Worm (Caenorhabditis elegans): ENCODE data around the gene ZC239.21.

ZC239.21 gene

ce11 chrII:3225780-3226179, 19.0 kb downstream of the ZC239.21 start, which contains the start of gene ZC239.17:
ZC239.17 (minus strand) TSS chrII:3225880.
- TF ChIP-seq repo-1 (tag; optimal IDR thresholded peaks at IDR 0.05) = no peak
- no peak for TF ChIP-seq xnd-1 (tag; optimal IDR thresholded peaks at IDR 0.05)
- TF ChIP-seq dpl-1 (GFP tag; optimal IDR thresholded peaks at IDR 0.05) = no peak
- no peak for TF ChIP-seq rcor-1 (GFP tag; IDR thresholded peaks at IDR 0.05)
- no peak for TF ChIP-seq hsf-1 (GFP tag; IDR thresholded peaks at IDR 0.05)
- TF ChIP-seq bed-2 (GFP tag; IDR thresholded peaks at IDR 0.05) = no peak
- no peak for TF ChIP-seq mel-28 (tag; optimal IDR thresholded peaks at IDR 0.05; ENCODE audit: borderline replicate concordance)
- no peak for TF ChIP-seq nhr-120 (GFP tag; IDR thresholded peaks at IDR 0.05)
- TF ChIP-seq K11D2.4 (GFP tag; IDR thresholded peaks at IDR 0.05) = no peak
- no peak for TF ChIP-seq somi-1 (GFP tag; optimal IDR thresholded peaks at IDR 0.05)
- no peak for TF ChIP-seq hrde-1 (tag; optimal IDR thresholded peaks at IDR 0.05; ENCODE audit: borderline replicate concordance)
- no peak for TF ChIP-seq ceh-79 (tag; optimal IDR thresholded peaks at IDR 0.05)
- no peak for TF ChIP-seq F10E7.11 (tag; optimal IDR thresholded peaks at IDR 0.05)
- TF ChIP-seq let-607 (tag; optimal IDR thresholded peaks at IDR 0.05) = no peak
- no peak for TF ChIP-seq Y67H2A.10 (GFP tag; conservative IDR thresholded peaks at IDR 0.05)
- TF ChIP-seq tbp1 (GFP tag; optimal IDR thresholded peaks at IDR 0.05) = no peak
- no peak for TF ChIP-seq F23B12.7 (tag; optimal IDR thresholded peaks at IDR 0.05; ENCODE audit: insufficient read depth)
- no peak for TF ChIP-seq nfyb-1 (GFP tag; IDR thresholded peaks at IDR 0.05)
- no peak for TF ChIP-seq ekl-4 (GFP tag; IDR thresholded peaks at IDR 0.05)

ce11 chrII:3230422-3230821, 23.7 kb downstream of the ZC239.21 start, which contains the start of gene srh-297:
srh-297 (minus strand) TSS chrII:3230522.
- TF ChIP-seq mes-4 (tag; optimal IDR thresholded peaks at IDR 0.05) (no peak), rpc-1 (optimal IDR thresholded peaks at IDR 0.05) (no peak), rpc-1 (tag; optimal IDR thresholded peaks at IDR 0.05) (no peak), D2030.7 (GFP tag; IDR thresholded peaks at IDR 0.05) (no peak), bed-2 (GFP tag; IDR thresholded peaks at IDR 0.05) (no peak), lin-35 (GFP tag; optimal IDR thresholded peaks at IDR 0.05) (no peak), attf-6 (GFP tag; IDR thresholded peaks at IDR 0.05) (no peak), tbx-9 (tag; optimal IDR thresholded peaks at IDR 0.05; ENCODE audit: borderline replicate concordance) (no peak)

- no peak for TF ChIP-seq T26A5.8 (tag; optimal IDR thresholded peaks at IDR 0.05)
- TF ChIP-seq sdz-38 (tag; optimal IDR thresholded peaks at IDR 0.05) = no peak
- no peak for TF ChIP-seq D2030.7 (GFP tag; IDR thresholded peaks at IDR 0.05)
- TF ChIP-seq mel-28 (tag; optimal IDR thresholded peaks at IDR 0.05; ENCODE audit: borderline replicate concordance) = no peak
- TF ChIP-seq snpc-1.1 (tag; optimal IDR thresholded peaks at IDR 0.05; ENCODE audit: insufficient read depth) = no peak
Observed at ce11 chrII:3234725-3235124, 28.0 kb downstream of the ZC239.21 start, which contains the start of gene C17F4.8. C17F4.8 (minus strand) TSS chrII:3234825.

DNA sequence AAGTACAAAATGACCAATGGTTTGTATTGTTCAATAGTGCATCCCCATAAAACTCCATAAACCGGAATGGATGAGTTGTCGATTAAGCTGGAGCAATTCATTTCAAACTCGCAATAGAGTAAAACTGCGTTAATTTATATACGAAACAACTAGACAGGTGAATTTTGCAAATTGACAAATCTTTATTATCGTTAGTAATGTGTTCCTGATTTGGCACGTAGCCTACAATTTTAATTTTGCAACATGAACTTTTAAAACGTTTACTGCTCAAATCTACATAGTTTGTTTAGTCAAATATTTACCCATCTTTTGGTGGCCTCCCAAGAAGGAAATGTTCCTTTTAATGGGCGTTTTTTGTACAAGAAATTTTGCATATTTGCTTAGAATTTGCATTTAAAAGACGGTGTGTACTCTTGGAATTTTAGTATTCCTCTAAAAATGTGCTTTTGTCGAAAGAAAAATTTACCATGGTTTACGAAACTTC, 30.3 kb downstream of the ZC239.21 start, which contains the start of the genes srz-67 and C17F4.11:
TSS of gene srz-67 (minus strand) at position 101 of the 484 bp plus-strand sequence.
TSS of gene C17F4.11 (plus strand) at position 434 of the 484 bp plus-strand sequence.
- TF ChIP-seq gei-17 (GFP tag; optimal IDR thresholded peaks at IDR 0.05) (no peak), egl-44 (GFP tag; IDR thresholded peaks at IDR 0.05) (no peak), unc-130 (GFP tag; optimal IDR thresholded peaks at IDR 0.05) (no peak), cebp-1 (GFP tag; IDR thresholded peaks at IDR 0.05) (no peak), cebp-1 (tag; optimal IDR thresholded peaks at IDR 0.05) (no peak), F52B5.7 (tag; optimal IDR thresholded peaks at IDR 0.05) (no peak), K12H6.12 (tag; optimal IDR thresholded peaks at IDR 0.05) (no peak), F23B12.7 (tag; optimal IDR thresholded peaks at IDR 0.05; ENCODE audit: insufficient read depth) (no peak), F57A8.1 (GFP tag; optimal IDR thresholded peaks at IDR 0.05) (no peak), pha-4 (tag; optimal IDR thresholded peaks at IDR 0.05) (no peak), F49E8.2 (tag; optimal IDR thresholded peaks at IDR 0.05; ENCODE audit: insufficient read depth) (no peak), zfh-2 (GFP tag; conservative IDR thresholded peaks at IDR 0.05) (no peak), lin-40 (tag; optimal IDR thresholded peaks at IDR 0.05) (no peak), aptf-3 (GFP tag; IDR thresholded peaks at IDR 0.05) (no peak), ztf-22 (GFP tag; optimal IDR thresholded peaks at IDR 0.05) (no peak), madf-8 (GFP tag; conservative IDR thresholded peaks at IDR 0.05) (no peak), F37B4.10 (GFP tag; IDR thresholded peaks at IDR 0.05) (no peak)
